Worm (Caenorhabditis elegans): Measurements from ENCODE around the gene F14H3.3.

ce11 chrV:16015652-16016051 lies 37.6 kb downstream of the F14H3.3 start, which contains the start of gene str-232:
- no peak for TF ChIP-seq nhr-12 (tag; optimal IDR thresholded peaks at IDR 0.05)
- no peak for TF ChIP-seq nhr-25 (tag; optimal IDR thresholded peaks at IDR 0.05)
- TF ChIP-seq ZK546.5 (tag; optimal IDR thresholded peaks at IDR 0.05), result no peak
- no peak for TF ChIP-seq F13H6.1 (tag; optimal IDR thresholded peaks at IDR 0.05)
- no peak for TF ChIP-seq mab-5 (tag; optimal IDR thresholded peaks at IDR 0.05)
- no peak for TF ChIP-seq peb-1 (tag; optimal IDR thresholded peaks at IDR 0.05)
- TF ChIP-seq elt-3 (tag; optimal IDR thresholded peaks at IDR 0.05), result no peak
- TF ChIP-seq ztf-11 (tag; optimal IDR thresholded peaks at IDR 0.05), result no peak
- no peak for TF ChIP-seq aly-2 (tag; optimal IDR thresholded peaks at IDR 0.05)
- TF ChIP-seq ztf-1 (GFP tag; conservative IDR thresholded peaks at IDR 0.05), result no peak
- no peak for TF ChIP-seq ama-1 (optimal IDR thresholded peaks at IDR 0.05)
- no peak for TF ChIP-seq nhr-6 (tag; optimal IDR thresholded peaks at IDR 0.05)
- no peak for TF ChIP-seq Y55F3AM.14 (GFP tag; optimal IDR thresholded peaks at IDR 0.05)
- TF ChIP-seq unc-62 (GFP tag; optimal IDR thresholded peaks at IDR 0.05), result no peak
